Fruit fly (Drosophila melanogaster): ENCODE results near the gene CG32276.

DNA sequence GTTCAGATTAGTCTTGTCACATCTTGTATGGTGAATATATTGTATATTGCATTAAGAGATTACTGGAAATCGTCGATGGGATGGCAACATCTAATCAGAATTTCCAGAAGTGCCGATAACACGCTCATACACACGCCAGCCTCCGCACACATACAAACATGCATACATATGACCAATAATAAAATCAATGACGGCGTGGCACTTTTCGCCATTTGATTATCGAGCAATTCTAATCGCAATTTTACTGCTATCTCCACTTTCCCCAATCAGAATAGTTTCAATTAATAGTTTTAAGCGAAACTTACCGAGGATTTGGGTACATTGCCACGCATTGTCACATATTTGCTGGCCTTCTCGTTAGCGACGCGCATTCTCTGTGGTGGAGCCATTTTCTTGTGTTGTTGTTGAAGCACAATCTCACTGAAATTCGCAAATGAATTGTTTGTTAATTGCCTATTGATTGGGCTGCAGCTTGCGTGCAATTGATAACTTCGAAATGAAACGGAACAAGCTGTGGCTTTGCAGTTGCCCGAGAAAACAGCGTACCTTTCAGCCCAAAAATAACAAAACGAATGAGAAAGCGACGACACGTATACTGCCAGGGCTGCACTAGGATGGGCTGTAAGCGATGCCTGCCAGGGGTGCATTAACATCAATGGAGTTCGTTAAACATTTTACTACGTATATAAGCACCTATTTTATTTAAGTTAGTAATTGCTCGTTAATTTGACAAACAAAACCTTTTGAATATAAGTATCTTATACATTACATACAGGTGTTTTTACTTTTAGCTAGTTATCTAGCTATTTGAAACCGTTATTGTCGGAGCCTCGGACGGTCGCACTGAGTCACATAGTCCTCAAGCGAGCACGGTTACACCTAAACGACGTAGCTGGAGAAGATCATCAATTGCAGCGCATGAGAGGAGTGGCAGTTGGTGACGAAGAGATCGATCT lies at the start of gene CG32276, which contains the start of gene gry:
- TF ChIP-seq CG8478 (optimal IDR thresholded peaks at IDR 0.05) (no peak), CTCF (optimal IDR thresholded peaks at IDR 0.05) (no peak)
